Worm (Caenorhabditis elegans) whole organism, mixed stage, embryonic: Measurements from ENCODE around the gene sulp-7.

Experiments
- M03D4.4 ChIP-seq: sonication (generic microtip); optimal IDR thresholded peaks from 2 replicates; lab custom pipeline; 2017; ENCODE audit warnings: mild to moderate bottlenecking, missing genetic modification characterization, missing compliant biosample characterization
- bed-3 ChIP-seq: fragments of 200-800 bp; sonication (Bioruptor generic); optimal IDR thresholded peaks from 3 replicates; lab custom pipeline; 2018; ENCODE audit warnings: mild to moderate bottlenecking, missing genetic modification characterization, moderate library complexity, missing compliant biosample characterization
- ceh-39 ChIP-seq: fragments of 150-350 bp; optimal IDR thresholded peaks from 2 replicates; lab custom pipeline; 2014; ENCODE audit warnings: missing biosample characterization, missing genetic modification characterization
- ceh-43 ChIP-seq: fragments of 200-800 bp; sonication (Bioruptor generic); optimal IDR thresholded peaks from 2 replicates; lab custom pipeline; 2018; ENCODE audit warnings: mild to moderate bottlenecking, missing genetic modification characterization, moderate library complexity, missing compliant biosample characterization
- ceh-83 ChIP-seq: fragments of 200-800 bp; sonication (Bioruptor generic); optimal IDR thresholded peaks from 2 replicates; lab custom pipeline; 2018; ENCODE audit warnings: mild to moderate bottlenecking, missing genetic modification characterization, missing compliant biosample characterization
- ces-1 ChIP-seq: fragments of 150-350 bp; optimal IDR thresholded peaks from 2 replicates; lab custom pipeline; 2014; ENCODE audit warnings: missing biosample characterization, missing genetic modification reagents, missing genetic modification characterization
- elt-3 ChIP-seq: fragments of 150-350 bp; optimal IDR thresholded peaks from 2 replicates; lab custom pipeline; 2014; ENCODE audit warnings: missing biosample characterization, missing genetic modification characterization
- flh-1 ChIP-seq: fragments of 200-800 bp; sonication (Bioruptor generic); optimal IDR thresholded peaks from 2 replicates; lab custom pipeline; 2018; ENCODE audit warnings: mild to moderate bottlenecking, missing genetic modification characterization, moderate library complexity, missing compliant biosample characterization
- ham-2 ChIP-seq: fragments of 200-800 bp; sonication (Bioruptor generic); optimal IDR thresholded peaks from 2 replicates; lab custom pipeline; 2018; ENCODE audit warnings: mild to moderate bottlenecking, missing genetic modification characterization, missing compliant biosample characterization
- hlh-1 ChIP-seq: fragments of 150-350 bp; optimal IDR thresholded peaks from 2 replicates; lab custom pipeline; 2014; ENCODE audit warnings: missing biosample characterization, missing genetic modification reagents, missing genetic modification characterization
- lin-13 ChIP-seq: fragments of 150-350 bp; optimal IDR thresholded peaks from 2 replicates; lab custom pipeline; 2014; ENCODE audit warnings: missing biosample characterization, missing genetic modification characterization
- lin-32 ChIP-seq: fragments of 200-800 bp; sonication (Bioruptor generic); optimal IDR thresholded peaks from 2 replicates; lab custom pipeline; 2018; ENCODE audit warnings: mild to moderate bottlenecking, missing genetic modification characterization, missing compliant biosample characterization
- lsy-2 ChIP-seq: fragments of 150-350 bp; optimal IDR thresholded peaks from 2 replicates; lab custom pipeline; 2014; ENCODE audit warnings: missing biosample characterization, missing genetic modification characterization
- mab-5 ChIP-seq: fragments of 150-350 bp; optimal IDR thresholded peaks from 2 replicates; lab custom pipeline; 2014; ENCODE audit warnings: missing biosample characterization, missing genetic modification characterization
- mep-1 ChIP-seq: fragments of 150-350 bp; optimal IDR thresholded peaks from 2 replicates; lab custom pipeline; 2017; ENCODE audit warnings: missing biosample characterization, missing genetic modification reagents, missing genetic modification characterization, inconsistent platforms
- mls-2 ChIP-seq: sonication (generic microtip); optimal IDR thresholded peaks from 2 replicates; lab custom pipeline; 2016; ENCODE audit warnings: mild to moderate bottlenecking, missing genetic modification characterization, moderate library complexity, missing compliant biosample characterization
- nhr-12 ChIP-seq: fragments of 150-350 bp; optimal IDR thresholded peaks from 2 replicates; lab custom pipeline; 2014; ENCODE audit warnings: missing biosample characterization, missing genetic modification characterization
- nhr-2 ChIP-seq: fragments of 150-350 bp; optimal IDR thresholded peaks from 2 replicates; lab custom pipeline; 2014; ENCODE audit warnings: missing biosample characterization, missing genetic modification characterization
- nhr-237 ChIP-seq: fragments of 150-350 bp; optimal IDR thresholded peaks from 2 replicates; lab custom pipeline; 2014; ENCODE audit warnings: missing biosample characterization, missing genetic modification characterization
- nhr-28 ChIP-seq: fragments of 150-350 bp; optimal IDR thresholded peaks from 2 replicates; lab custom pipeline; 2014; ENCODE audit warnings: missing biosample characterization, missing genetic modification characterization
- nhr-76 ChIP-seq: sonication (generic microtip); optimal IDR thresholded peaks from 2 replicates; lab custom pipeline; 2017; ENCODE audit warnings: missing biosample characterization, missing genetic modification characterization
- pha-4 ChIP-seq: fragments of 150-350 bp; optimal IDR thresholded peaks from 2 replicates; lab custom pipeline; 2018; ENCODE audit warnings: missing biosample characterization, missing genetic modification reagents, missing genetic modification characterization
- snpc-4 ChIP-seq: fragments of 150-350 bp; optimal IDR thresholded peaks from 2 replicates; lab custom pipeline; 2014; ENCODE audit warnings: missing biosample characterization, missing genetic modification characterization
- sptf-1 ChIP-seq: sonication (generic microtip); optimal IDR thresholded peaks from 2 replicates; lab custom pipeline; 2017; ENCODE audit warnings: mild to moderate bottlenecking, missing genetic modification characterization, moderate library complexity, missing compliant biosample characterization
- tbx-8 ChIP-seq: fragments of 200-800 bp; sonication (Bioruptor generic); optimal IDR thresholded peaks from 2 replicates; lab custom pipeline; 2018; ENCODE audit warnings: mild to moderate bottlenecking, missing genetic modification characterization, moderate library complexity, missing compliant biosample characterization
- unc-120 ChIP-seq: sonication (generic microtip); optimal IDR thresholded peaks from 2 replicates; lab custom pipeline; 2017; ENCODE audit warnings: missing genetic modification characterization, missing compliant biosample characterization; ENCODE audit not compliant: poor library complexity, severe bottlenecking
- unc-39 ChIP-seq: fragments of 150-350 bp; optimal IDR thresholded peaks from 2 replicates; lab custom pipeline; 2014; ENCODE audit warnings: missing biosample characterization, missing genetic modification characterization
- zip-8 ChIP-seq: fragments of 150-350 bp; optimal IDR thresholded peaks from 2 replicates; lab custom pipeline; 2014; ENCODE audit warnings: missing biosample characterization, missing genetic modification characterization

Gene sulp-7

ce11 chrX:11123998-11124397 lies 43.5 kb downstream of the sulp-7 start:
- peak; percentile 21 for TF ChIP-seq ces-1 (GFP tag; lab: Kevin White, UChicago)
- TF ChIP-seq snpc-4 (tag; lab: Kevin White, UChicago) = no peak

- TF ChIP-seq nhr-237 (tag; lab: Kevin White, UChicago) (no peak), tbx-8 (no peak), mls-2 (no peak), unc-39 (tag; lab: Kevin White, UChicago) (no peak)
- TF ChIP-seq, all 35 proteins: peak for 0
Measured at ce11 chrX:11125520-11125919, 45.0 kb downstream of the sulp-7 start, which contains the start of gene alr-1. alr-1 (minus strand) TSS chrX:11125620.

- TF ChIP-seq nhr-12 (tag; lab: Kevin White, UChicago) = no peak
Measured at ce11 chrX:11126259-11126658, 45.8 kb downstream of the sulp-7 start.

ce11 chrX:11132260-11132659 lies 51.8 kb downstream of the sulp-7 start:
- TF ChIP-seq lin-13 (tag; lab: Kevin White, UChicago) (no peak), nhr-76 (tag; lab: Kevin White, UChicago) (no peak), elt-3 (no peak), snpc-4 (tag; lab: Kevin White, UChicago) (no peak), ces-1 (GFP tag; lab: Kevin White, UChicago) (no peak), sptf-1 (tag; lab: Kevin White, UChicago) (no peak), ceh-43 (GFP tag; lab: Kevin White, UChicago) (no peak), hlh-1 (tag; lab: Kevin White, UChicago) (no peak), nhr-12 (tag; lab: Kevin White, UChicago) (no peak), zip-8 (tag; lab: Kevin White, UChicago) (no peak), pha-4 (no peak), lsy-2 (tag; lab: Kevin White, UChicago) (no peak), flh-1 (GFP tag; lab: Kevin White, UChicago) (no peak), bed-3 (GFP tag; lab: Kevin White, UChicago) (no peak)

ce11 chrX:11134750-11135394 lies 54.4 kb downstream of the sulp-7 start:
- TF ChIP-seq nhr-2 (tag; lab: Kevin White, UChicago) (no peak), unc-39 (tag; lab: Kevin White, UChicago) (no peak), lsy-2 (tag; lab: Kevin White, UChicago) (no peak), M03D4.4 (tag; lab: Kevin White, UChicago) (no peak), mep-1 (tag; lab: Kevin White, UChicago) (no peak), sptf-1 (tag; lab: Kevin White, UChicago) (no peak), nhr-28 (no peak), ceh-43 (GFP tag; lab: Kevin White, UChicago) (no peak), hlh-1 (tag; lab: Kevin White, UChicago) (no peak), ham-2 (GFP tag; lab: Kevin White, UChicago) (no peak), ceh-39 (tag; lab: Kevin White, UChicago) (no peak), lin-32 (GFP tag; lab: Kevin White, UChicago) (no peak), elt-3 (no peak), zip-8 (tag; lab: Kevin White, UChicago) (no peak), mab-5 (no peak), ceh-83 (GFP tag; lab: Kevin White, UChicago) (no peak), ces-1 (GFP tag; lab: Kevin White, UChicago) (no peak), nhr-12 (tag; lab: Kevin White, UChicago) (no peak), nhr-76 (tag; lab: Kevin White, UChicago) (no peak), unc-120 (no peak)

- TF ChIP-seq nhr-237 (tag; lab: Kevin White, UChicago) = no peak
Measured at ce11 chrX:11136988-11137387, 56.5 kb downstream of the sulp-7 start.
